Worm (Caenorhabditis elegans): ENCODE measurements around the gene gstk-1.

The gstk-1 gene

ce11 chrII:9668959-9669358 lies 12.5 kb downstream of the gstk-1 start, which contains the start of gene taf-8:
Gene taf-8, plus strand, starts transcription at chrII:9669318.
- TF ChIP-seq F13C5.2 (tag; optimal IDR thresholded peaks at IDR 0.05) (peak; percentile 7), flt-1 (GFP tag; IDR thresholded peaks at IDR 0.05) (no peak; the same call in 1 of the 2 replicates)

ce11 chrII:9671308-9671707 lies 14.8 kb downstream of the gstk-1 start, which contains the start of gene ZK1320.7:
Gene ZK1320.7, plus strand, starts transcription at chrII:9671608.
- TF ChIP-seq sea-1 (GFP tag; conservative IDR thresholded peaks at IDR 0.05) (no peak), scrt-1 (GFP tag; IDR thresholded peaks at IDR 0.05) (no peak), ets-7 (tag; optimal IDR thresholded peaks at IDR 0.05) (no peak), B0310.2 (tag; optimal IDR thresholded peaks at IDR 0.05) (no peak), ama-1 (optimal IDR thresholded peaks at IDR 0.05) (no peak)

- no peak for TF ChIP-seq pes-1 (GFP tag; IDR thresholded peaks at IDR 0.05)
- TF ChIP-seq tra-4 (tag; optimal IDR thresholded peaks at IDR 0.05): no peak
- no peak for TF ChIP-seq hmg-4 (GFP tag; optimal IDR thresholded peaks at IDR 0.05)
- TF ChIP-seq aly-1 (tag; optimal IDR thresholded peaks at IDR 0.05): no peak
- TF ChIP-seq ceh-13 (GFP tag; optimal IDR thresholded peaks at IDR 0.05): no peak
- no peak for TF ChIP-seq flt-1 (GFP tag; IDR thresholded peaks at IDR 0.05)
- TF ChIP-seq B0310.2 (tag; optimal IDR thresholded peaks at IDR 0.05): no peak
- no peak for TF ChIP-seq ets-7 (tag; optimal IDR thresholded peaks at IDR 0.05)
- TF ChIP-seq tbx-11 (GFP tag; IDR thresholded peaks at IDR 0.05): no peak
- TF ChIP-seq ama-1 (optimal IDR thresholded peaks at IDR 0.05): no peak
Measured at ce11 chrII:9674678-9675077, 18.2 kb downstream of the gstk-1 start, which contains the start of gene arc-1. Gene arc-1, plus strand, starts transcription at chrII:9674978.

ce11 chrII:9677470-9677869 lies 21.0 kb downstream of the gstk-1 start:
- TF ChIP-seq F13C5.2 (tag; optimal IDR thresholded peaks at IDR 0.05): no peak
- TF ChIP-seq tbx-11 (GFP tag; IDR thresholded peaks at IDR 0.05): no peak
- TF ChIP-seq B0310.2 (tag; optimal IDR thresholded peaks at IDR 0.05): no peak
- no peak for TF ChIP-seq pes-1 (GFP tag; IDR thresholded peaks at IDR 0.05)
- no peak for TF ChIP-seq scrt-1 (GFP tag; IDR thresholded peaks at IDR 0.05)
- TF ChIP-seq hnd-1 (tag; optimal IDR thresholded peaks at IDR 0.05): no peak
- no peak for TF ChIP-seq ama-1 (optimal IDR thresholded peaks at IDR 0.05)
- TF ChIP-seq tbx-37 (GFP tag; conservative IDR thresholded peaks at IDR 0.05): no peak
- TF ChIP-seq hmbx-1 (tag; optimal IDR thresholded peaks at IDR 0.05): no peak
- no peak for TF ChIP-seq ceh-36 (tag; optimal IDR thresholded peaks at IDR 0.05)
- TF ChIP-seq aly-1 (tag; optimal IDR thresholded peaks at IDR 0.05): no peak
- no peak for TF ChIP-seq flt-1 (GFP tag; IDR thresholded peaks at IDR 0.05)
- TF ChIP-seq tra-4 (tag; optimal IDR thresholded peaks at IDR 0.05): no peak
- no peak for TF ChIP-seq hmg-4 (GFP tag; optimal IDR thresholded peaks at IDR 0.05)

ce11 chrII:9679842-9680241 lies 23.3 kb downstream of the gstk-1 start:
- TF ChIP-seq tbx-37 (GFP tag; conservative IDR thresholded peaks at IDR 0.05) (no peak), ama-1 (optimal IDR thresholded peaks at IDR 0.05) (no peak), hmbx-1 (tag; optimal IDR thresholded peaks at IDR 0.05) (no peak), ets-7 (tag; optimal IDR thresholded peaks at IDR 0.05) (no peak), aly-1 (tag; optimal IDR thresholded peaks at IDR 0.05) (no peak), flt-1 (GFP tag; IDR thresholded peaks at IDR 0.05) (no peak), sea-1 (GFP tag; conservative IDR thresholded peaks at IDR 0.05) (no peak), pes-1 (GFP tag; IDR thresholded peaks at IDR 0.05) (no peak), scrt-1 (GFP tag; IDR thresholded peaks at IDR 0.05) (no peak), ceh-13 (GFP tag; optimal IDR thresholded peaks at IDR 0.05) (no peak), hmg-4 (GFP tag; optimal IDR thresholded peaks at IDR 0.05) (no peak), hnd-1 (tag; optimal IDR thresholded peaks at IDR 0.05) (no peak)

- TF ChIP-seq tbx-11 (GFP tag; IDR thresholded peaks at IDR 0.05) (no peak), F13C5.2 (tag; optimal IDR thresholded peaks at IDR 0.05) (no peak), hnd-1 (tag; optimal IDR thresholded peaks at IDR 0.05) (no peak), flt-1 (GFP tag; IDR thresholded peaks at IDR 0.05) (no peak), pes-1 (GFP tag; IDR thresholded peaks at IDR 0.05) (no peak), ets-7 (tag; optimal IDR thresholded peaks at IDR 0.05) (no peak), ceh-13 (GFP tag; optimal IDR thresholded peaks at IDR 0.05) (no peak), tra-4 (tag; optimal IDR thresholded peaks at IDR 0.05) (no peak), aly-1 (tag; optimal IDR thresholded peaks at IDR 0.05) (no peak), tbx-37 (GFP tag; conservative IDR thresholded peaks at IDR 0.05) (no peak), B0310.2 (tag; optimal IDR thresholded peaks at IDR 0.05) (no peak), hmbx-1 (tag; optimal IDR thresholded peaks at IDR 0.05) (no peak), scrt-1 (GFP tag; IDR thresholded peaks at IDR 0.05) (no peak), ama-1 (optimal IDR thresholded peaks at IDR 0.05) (no peak), ceh-36 (tag; optimal IDR thresholded peaks at IDR 0.05) (no peak), hmg-4 (GFP tag; optimal IDR thresholded peaks at IDR 0.05) (no peak), sea-1 (GFP tag; conservative IDR thresholded peaks at IDR 0.05) (no peak)
Measured at ce11 chrII:9680493-9680892, 24.0 kb downstream of the gstk-1 start, which contains the start of gene ZK1320.13. Gene ZK1320.13, plus strand, starts transcription at chrII:9680793.

- TF ChIP-seq pes-1 (GFP tag; IDR thresholded peaks at IDR 0.05): no peak
- no peak for TF ChIP-seq hmbx-1 (tag; optimal IDR thresholded peaks at IDR 0.05)
- TF ChIP-seq scrt-1 (GFP tag; IDR thresholded peaks at IDR 0.05): no peak
- no peak for TF ChIP-seq tbx-11 (GFP tag; IDR thresholded peaks at IDR 0.05)
- TF ChIP-seq tbx-37 (GFP tag; conservative IDR thresholded peaks at IDR 0.05): no peak
- no peak for TF ChIP-seq flt-1 (GFP tag; IDR thresholded peaks at IDR 0.05)
- TF ChIP-seq aly-1 (tag; optimal IDR thresholded peaks at IDR 0.05): no peak
- no peak for TF ChIP-seq hnd-1 (tag; optimal IDR thresholded peaks at IDR 0.05)
- no peak for TF ChIP-seq ceh-36 (tag; optimal IDR thresholded peaks at IDR 0.05)
- no peak for TF ChIP-seq F13C5.2 (tag; optimal IDR thresholded peaks at IDR 0.05)
- no peak for TF ChIP-seq ets-7 (tag; optimal IDR thresholded peaks at IDR 0.05)
- no peak for TF ChIP-seq hmg-4 (GFP tag; optimal IDR thresholded peaks at IDR 0.05)
- no peak for TF ChIP-seq ama-1 (optimal IDR thresholded peaks at IDR 0.05)
- no peak for TF ChIP-seq tra-4 (tag; optimal IDR thresholded peaks at IDR 0.05)
- TF ChIP-seq ceh-13 (GFP tag; optimal IDR thresholded peaks at IDR 0.05): no peak
- no peak for TF ChIP-seq B0310.2 (tag; optimal IDR thresholded peaks at IDR 0.05)
- TF ChIP-seq sea-1 (GFP tag; conservative IDR thresholded peaks at IDR 0.05): no peak
Measured at ce11 chrII:9682044-9682443, 25.5 kb downstream of the gstk-1 start.

ce11 chrII:9684175-9684574 lies 27.7 kb downstream of the gstk-1 start:
- TF ChIP-seq pes-1 (GFP tag; IDR thresholded peaks at IDR 0.05): no peak

Measured in whole organism, early embryonic.